Worm (Caenorhabditis elegans) whole organism, L4 larva: ENCODE results near the gene ptr-13.

Experiments used
- D1046.2 ChIP-seq: fragments of 200-800 bp; sonication (Bioruptor generic); IDR thresholded peaks from 2 replicates; pipeline ENCODE4 v1.3.6; 2022; ENCODE audit warnings: missing genetic modification characterization, missing compliant biosample characterization
- aha-1 ChIP-seq: fragments of 150-350 bp; peaks from one replicate; lab custom pipeline; 2014; ENCODE audit warnings: missing biosample characterization, missing genetic modification characterization
- ama-1 ChIP-seq: fragments of 150-350 bp; optimal IDR thresholded peaks from 2 replicates; lab custom pipeline; 2014; ENCODE audit warnings: inconsistent platforms, mixed read lengths
- ceh-82 ChIP-seq: sonication (generic microtip); optimal IDR thresholded peaks from 2 replicates; lab custom pipeline; 2017; ENCODE audit warnings: missing biosample characterization, missing genetic modification characterization
- fos-1 ChIP-seq: fragments of 150-350 bp; optimal IDR thresholded peaks from 2 replicates; lab custom pipeline; 2014; ENCODE audit warnings: missing biosample characterization, missing genetic modification characterization
- gei-8 ChIP-seq: fragments of 200-800 bp; sonication (Bioruptor generic); optimal IDR thresholded peaks from 2 replicates; lab custom pipeline; 2018; ENCODE audit warnings: mild to moderate bottlenecking, missing genetic modification characterization, missing compliant biosample characterization
- lin-15B ChIP-seq: fragments of 150-350 bp; sonication (generic microtip); optimal IDR thresholded peaks from 3 replicates; lab custom pipeline; 2014; ENCODE audit warnings: missing biosample characterization, missing genetic modification characterization
- nhr-10 ChIP-seq: fragments of 150-350 bp; optimal IDR thresholded peaks from 2 replicates; lab custom pipeline; 2014; ENCODE audit warnings: missing biosample characterization, missing genetic modification characterization
- pqm-1 ChIP-seq: sonication (generic microtip); optimal IDR thresholded peaks from 2 replicates; lab custom pipeline; 2017; ENCODE audit warnings: missing biosample characterization, missing genetic modification characterization
- ztf-11 ChIP-seq: fragments of 150-350 bp; optimal IDR thresholded peaks from 2 replicates; lab custom pipeline; 2014; ENCODE audit warnings: missing biosample characterization, missing genetic modification characterization
- ztf-7 ChIP-seq: fragments of 150-350 bp; optimal IDR thresholded peaks from 2 replicates; lab custom pipeline; 2014; ENCODE audit warnings: missing biosample characterization, missing genetic modification characterization

ce11 chrII:11126312-11127000 lies 35.8 kb downstream of the ptr-13 start, which contains the start of the genes rps-9 and lsm-1:
- no peak for TF ChIP-seq lin-15B (tag; lab: Kevin White, UChicago)
- TF ChIP-seq ceh-82 (tag; lab: Kevin White, UChicago), result no peak
- no peak for TF ChIP-seq ztf-7 (tag; lab: Kevin White, UChicago)
- no peak for TF ChIP-seq pqm-1 (tag; lab: Kevin White, UChicago)
- no peak for TF ChIP-seq fos-1 (tag; lab: Kevin White, UChicago)
- TF ChIP-seq ama-1, result peak; percentile 32
- TF ChIP-seq nhr-10 (tag; lab: Kevin White, UChicago), result no peak
- TF ChIP-seq ztf-11 (tag; lab: Kevin White, UChicago), result no peak
- no peak for TF ChIP-seq gei-8 (GFP tag; lab: Kevin White, UChicago)
- TF ChIP-seq aha-1 (tag; lab: Kevin White, UChicago), result peak; percentile 23
- TF ChIP-seq D1046.2, result no peak
